Fruit fly (Drosophila melanogaster) whole organism, prepupa: ENCODE results near the gene CG13991.

Source experiments
- Blimp-1 ChIP-seq: fragments of 200-800 bp; sonication (Bioruptor generic); optimal IDR thresholded peaks from 3 replicates; lab custom pipeline; 2017; ENCODE audit warnings: missing biosample characterization, missing genetic modification characterization, mild to moderate bottlenecking, moderate library complexity, missing genetic modification reagents
- CG11294 ChIP-seq: fragments of 200-800 bp; sonication (Bioruptor generic); IDR thresholded peaks from 2 replicates; pipeline ENCODE4 v1.3.6; 2022; ENCODE audit warnings: missing biosample characterization, missing genetic modification characterization
- CG11762 ChIP-seq: fragments of 200-800 bp; sonication (Bioruptor generic); optimal IDR thresholded peaks from 3 replicates; lab custom pipeline; 2016; ENCODE audit warnings: missing biosample characterization, missing genetic modification characterization; ENCODE audit not compliant: insufficient read depth
- CG3032 ChIP-seq: fragments of 200-800 bp; optimal IDR thresholded peaks from 2 replicates; lab custom pipeline; 2019; ENCODE audit warnings: missing biosample characterization, mild to moderate bottlenecking, missing genetic modification characterization, moderate library complexity
- CG31627 ChIP-seq: fragments of 200-800 bp; sonication (Bioruptor generic); optimal IDR thresholded peaks from 3 replicates; lab custom pipeline; 2016; ENCODE audit warnings: missing biosample characterization, missing genetic modification characterization
- CG32006 ChIP-seq: fragments of 200-800 bp; sonication (Bioruptor generic); optimal IDR thresholded peaks from 3 replicates; lab custom pipeline; 2017; ENCODE audit warnings: missing biosample characterization, mild to moderate bottlenecking, missing genetic modification characterization
- CG34406 ChIP-seq: fragments of 200-800 bp; sonication (Bioruptor generic); optimal IDR thresholded peaks from 3 replicates; lab custom pipeline; 2016; ENCODE audit warnings: missing biosample characterization, missing genetic modification characterization
- CG6163 ChIP-seq: fragments of 200-800 bp; sonication (Bioruptor generic); IDR thresholded peaks from 3 replicates; pipeline ENCODE4 v1.3.6; 2022; ENCODE audit warnings: missing biosample characterization, missing genetic modification characterization
- CG6792 ChIP-seq: fragments of 200-800 bp; sonication (Bioruptor generic); optimal IDR thresholded peaks from 3 replicates; lab custom pipeline; 2016; ENCODE audit warnings: missing biosample characterization, missing genetic modification characterization
- CG6808 ChIP-seq: fragments of 200-800 bp; sonication (Bioruptor generic); optimal IDR thresholded peaks from 3 replicates; lab custom pipeline; 2017; ENCODE audit warnings: missing biosample characterization, missing genetic modification characterization, mild to moderate bottlenecking, moderate library complexity, missing genetic modification reagents
- CG8119 ChIP-seq: fragments of 200-800 bp; sonication (Bioruptor generic); IDR thresholded peaks from 3 replicates; pipeline ENCODE4 v1.3.6; 2022; ENCODE audit warnings: missing biosample characterization, missing genetic modification characterization
- CG8319 ChIP-seq: fragments of 200-800 bp; sonication (Bioruptor generic); optimal IDR thresholded peaks from 3 replicates; lab custom pipeline; 2016; ENCODE audit warnings: missing biosample characterization, missing genetic modification characterization
- CG8632 ChIP-seq: fragments of 200-800 bp; sonication (Bioruptor generic); optimal IDR thresholded peaks from 3 replicates; lab custom pipeline; 2016; ENCODE audit warnings: missing biosample characterization, missing genetic modification characterization
- CG9139 ChIP-seq: fragments of 200-800 bp; sonication (Bioruptor generic); optimal IDR thresholded peaks from 3 replicates; lab custom pipeline; 2017; ENCODE audit warnings: missing biosample characterization, mild to moderate bottlenecking, missing genetic modification characterization
- Eip75B ChIP-seq: fragments of 200-800 bp; sonication (Bioruptor generic); optimal IDR thresholded peaks from 3 replicates; lab custom pipeline; 2016; ENCODE audit warnings: missing biosample characterization, missing genetic modification characterization
- Hr38 ChIP-seq: sonication (Bioruptor generic); optimal IDR thresholded peaks from 2 replicates; lab custom pipeline; 2016; ENCODE audit warnings: missing biosample characterization, missing genetic modification characterization
- Hr39 ChIP-seq: fragments of 200-800 bp; sonication (Bioruptor generic); optimal IDR thresholded peaks from 2 replicates; lab custom pipeline; 2016; ENCODE audit warnings: missing biosample characterization, missing genetic modification characterization
- Lpt ChIP-seq: fragments of 200-800 bp; sonication (Bioruptor generic); optimal IDR thresholded peaks from 3 replicates; lab custom pipeline; 2016; ENCODE audit warnings: missing biosample characterization, missing genetic modification characterization
- Met ChIP-seq: fragments of 200-800 bp; sonication (Bioruptor generic); optimal IDR thresholded peaks from 3 replicates; lab custom pipeline; 2016; ENCODE audit warnings: missing biosample characterization, missing genetic modification characterization
- OdsH ChIP-seq: fragments of 200-800 bp; sonication (Bioruptor generic); optimal IDR thresholded peaks from 3 replicates; lab custom pipeline; 2016; ENCODE audit warnings: missing biosample characterization, missing genetic modification characterization
- Sox102F ChIP-seq: fragments of 200-800 bp; sonication (Bioruptor generic); optimal IDR thresholded peaks from 2 replicates; lab custom pipeline; 2016; ENCODE audit warnings: missing biosample characterization, mild to moderate bottlenecking, missing genetic modification characterization
- Sox14 ChIP-seq: fragments of 200-800 bp; sonication (Bioruptor generic); optimal IDR thresholded peaks from 3 replicates; lab custom pipeline; 2016; ENCODE audit warnings: missing biosample characterization, missing genetic modification characterization
- achi ChIP-seq: fragments of 200-800 bp; sonication (Bioruptor generic); optimal IDR thresholded peaks from 3 replicates; lab custom pipeline; 2016; ENCODE audit warnings: missing biosample characterization, missing genetic modification characterization
- dac ChIP-seq: fragments of 200-800 bp; sonication (Bioruptor generic); optimal IDR thresholded peaks from 2 replicates; lab custom pipeline; 2017; ENCODE audit warnings: missing biosample characterization, mild to moderate bottlenecking, missing genetic modification characterization
- dsx ChIP-seq: fragments of 200-800 bp; optimal IDR thresholded peaks from 3 replicates; lab custom pipeline; 2019; ENCODE audit warnings: missing biosample characterization, mild to moderate bottlenecking, missing genetic modification characterization, moderate library complexity; ENCODE audit not compliant: poor library complexity, severe bottlenecking
- eg ChIP-seq: fragments of 200-800 bp; sonication (Bioruptor generic); IDR thresholded peaks from 3 replicates; pipeline ENCODE4 v1.3.6; 2022; ENCODE audit warnings: missing biosample characterization, missing genetic modification characterization
- esn ChIP-seq: fragments of 200-800 bp; sonication (Bioruptor generic); optimal IDR thresholded peaks from 2 replicates; lab custom pipeline; 2016; ENCODE audit warnings: missing biosample characterization, mild to moderate bottlenecking, missing genetic modification characterization, moderate library complexity
- fd59A ChIP-seq: fragments of 200-800 bp; sonication (Bioruptor generic); optimal IDR thresholded peaks from 2 replicates; lab custom pipeline; 2017; ENCODE audit warnings: missing biosample characterization, mild to moderate bottlenecking, missing genetic modification characterization, missing genetic modification reagents
- fd85E ChIP-seq: fragments of 200-800 bp; sonication (Bioruptor generic); optimal IDR thresholded peaks from 3 replicates; lab custom pipeline; 2016; ENCODE audit warnings: missing biosample characterization, missing genetic modification characterization
- fkh ChIP-seq: fragments of 200-800 bp; sonication (Bioruptor generic); optimal IDR thresholded peaks from 3 replicates; lab custom pipeline; 2017; ENCODE audit warnings: missing biosample characterization, mild to moderate bottlenecking, missing genetic modification characterization, moderate library complexity
- spab ChIP-seq: fragments of 200-800 bp; sonication (Bioruptor generic); optimal IDR thresholded peaks from 2 replicates; lab custom pipeline; 2017; ENCODE audit warnings: missing biosample characterization, mild to moderate bottlenecking, missing genetic modification characterization, missing genetic modification reagents
- ss ChIP-seq, 2 experiments: fragments of 200-800 bp; sonication (Bioruptor generic); optimal IDR thresholded peaks; 2 replicates in 1 of 2; 3 replicates in 1 of 2; lab custom pipeline; 2017 to 2018; ENCODE audit warnings: mild to moderate bottlenecking in 2 of 2, missing biosample characterization in 2 of 2, missing genetic modification characterization in 2 of 2, moderate library complexity in 1 of 2
- svp ChIP-seq: fragments of 200-800 bp; sonication (Bioruptor generic); peaks from one replicate; lab custom pipeline; 2016; ENCODE audit warnings: missing biosample characterization, missing genetic modification characterization
- topi ChIP-seq: fragments of 200-800 bp; sonication (Bioruptor generic); optimal IDR thresholded peaks from 3 replicates; lab custom pipeline; 2016; ENCODE audit warnings: missing biosample characterization, missing genetic modification characterization
- vri ChIP-seq: fragments of 200-800 bp; sonication (Bioruptor generic); optimal IDR thresholded peaks from 3 replicates; lab custom pipeline; 2016; ENCODE audit warnings: missing biosample characterization, mild to moderate bottlenecking, missing genetic modification characterization

The CG13991 gene

dm6 chr2L:6100202-6100689 lies 38.9 kb upstream of the CG13991 start, which contains the start of gene stai (continued):
- TF ChIP-seq CG31627 (GFP tag; lab: Kevin White, UChicago): no peak
- TF ChIP-seq fkh (GFP tag; lab: Kevin White, UChicago): peak; percentile 65
- TF ChIP-seq CG3032 (tag; lab: Kevin White, UChicago): no peak
- peak; percentile 34 for TF ChIP-seq topi (GFP tag; lab: Kevin White, UChicago)
- TF ChIP-seq Sox102F (GFP tag; lab: Kevin White, UChicago): peak; percentile 47
- no peak for TF ChIP-seq Hr39
- TF ChIP-seq CG8632 (GFP tag; lab: Kevin White, UChicago): no peak
- TF ChIP-seq OdsH (GFP tag; lab: Kevin White, UChicago): no peak
- peak; percentile 42 for TF ChIP-seq Eip75B (GFP tag; lab: Kevin White, UChicago)
- no peak for TF ChIP-seq fd59A
- peak; percentile 11 for TF ChIP-seq CG32006 (GFP tag; lab: Kevin White, UChicago)
- TF ChIP-seq ss (GFP tag; optimal IDR thresholded peaks at IDR 0.05; lab: Kevin White, UChicago): peak; percentile 59 to 74
- TF ChIP-seq achi (GFP tag; lab: Kevin White, UChicago): peak; percentile 15
- no peak for TF ChIP-seq CG34406 (GFP tag; lab: Kevin White, UChicago)
- peak; percentile 83; the same call in 2 of the 3 replicates for TF ChIP-seq CG6163 (GFP tag; lab: Robert Waterston, UW)
- TF ChIP-seq Hr38 (GFP tag; lab: Kevin White, UChicago): no peak
- peak; percentile 88 for TF ChIP-seq Blimp-1 (GFP tag; lab: Kevin White, UChicago)
- no peak for TF ChIP-seq fd85E (GFP tag; lab: Kevin White, UChicago)
- no peak for TF ChIP-seq vri (GFP tag; lab: Kevin White, UChicago)
- TF ChIP-seq CG11294 (GFP tag; lab: Robert Waterston, UW): no peak
- no peak for TF ChIP-seq spab (GFP tag; lab: Kevin White, UChicago)
- TF ChIP-seq dac (GFP tag; lab: Kevin White, UChicago): peak; percentile 21
- TF ChIP-seq Sox14 (GFP tag; lab: Kevin White, UChicago): peak; percentile 56
- TF ChIP-seq esn (GFP tag; lab: Kevin White, UChicago): peak; percentile 45
- peak; percentile 54 for TF ChIP-seq eg (GFP tag; lab: Robert Waterston, UW)

- no peak for TF ChIP-seq Sox14 (GFP tag; lab: Kevin White, UChicago)
- no peak for TF ChIP-seq CG3032 (tag; lab: Kevin White, UChicago)
- peak; percentile 2 for TF ChIP-seq svp (GFP tag; lab: Kevin White, UChicago)
- TF ChIP-seq CG6792: no peak
- TF ChIP-seq OdsH (GFP tag; lab: Kevin White, UChicago): no peak
- TF ChIP-seq Met: no peak
- no peak for TF ChIP-seq CG34406 (GFP tag; lab: Kevin White, UChicago)
- TF ChIP-seq Blimp-1 (GFP tag; lab: Kevin White, UChicago): no peak
These were observed 29.8 kb upstream of the CG13991 start for dm6 chr2L:6109313-6109847.

- no peak for TF ChIP-seq CG8319 (GFP tag; lab: Kevin White, UChicago)
- TF ChIP-seq CG8119 (GFP tag; lab: Robert Waterston, UW): no peak
- no peak for TF ChIP-seq CG6808 (GFP tag; lab: Kevin White, UChicago)
- peak; percentile 28 for TF ChIP-seq svp (GFP tag; lab: Kevin White, UChicago)
- TF ChIP-seq Lpt (GFP tag; lab: Kevin White, UChicago): no peak
- TF ChIP-seq CG9139 (GFP tag; lab: Kevin White, UChicago): no peak
- no peak for TF ChIP-seq CG11762 (GFP tag; lab: Kevin White, UChicago)
- no peak for TF ChIP-seq dsx
These were observed 28.4 kb upstream of the CG13991 start for dm6 chr2L:6110781-6111180.
